Worm (Caenorhabditis elegans) whole organism, L4/young adult: ENCODE data around the gene lron-2.

Experiments
- W03F9.2 ChIP-seq: fragments of 150-350 bp; optimal IDR thresholded peaks from 2 replicates; lab custom pipeline; 2014; ENCODE audit warnings: missing biosample characterization, missing genetic modification characterization
- dao-5 ChIP-seq: sonication (generic microtip); optimal IDR thresholded peaks from 2 replicates; lab custom pipeline; 2016; ENCODE audit warnings: missing genotype, missing genetic modification characterization, moderate library complexity, missing compliant biosample characterization
- him-1 ChIP-seq: sonication (generic microtip); optimal IDR thresholded peaks from 2 replicates; lab custom pipeline; 2016; ENCODE audit warnings: missing genotype, missing genetic modification reagents, missing genetic modification characterization, missing compliant biosample characterization

Gene lron-2

ce11 chrV:9270442-9270841 lies 16.9 kb downstream of the lron-2 start:
- no peak for TF ChIP-seq him-1 (tag; lab: Kevin White, UChicago)
- TF ChIP-seq W03F9.2: no peak
- TF ChIP-seq dao-5 (tag; lab: Kevin White, UChicago): no peak

- no peak for TF ChIP-seq W03F9.2
- no peak for TF ChIP-seq dao-5 (tag; lab: Kevin White, UChicago)
- TF ChIP-seq him-1 (tag; lab: Kevin White, UChicago): no peak
These were observed 19.2 kb downstream of the lron-2 start for ce11 chrV:9268202-9268601.

DNA sequence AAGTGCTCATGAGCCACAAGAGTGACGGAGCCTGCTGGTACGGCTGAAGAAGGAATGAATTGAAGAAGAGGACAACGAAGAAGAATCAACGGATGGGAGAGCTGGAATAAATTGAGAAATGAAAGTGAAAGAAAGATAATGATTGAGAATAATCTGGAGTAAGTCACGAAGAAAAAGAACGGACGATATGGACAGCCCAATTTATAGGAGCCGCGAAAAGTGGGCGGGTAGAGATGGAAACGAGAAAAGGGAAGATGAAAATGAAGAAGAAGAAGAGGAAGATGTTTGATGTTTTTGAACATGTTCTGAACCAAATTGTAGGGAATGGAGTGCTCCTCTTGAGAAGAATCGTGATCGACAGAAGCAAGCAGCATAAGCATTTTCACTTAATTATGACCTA lies 21.0 kb downstream of the lron-2 start, which contains the start of gene slc-17.7:
Gene slc-17.7, minus strand, starts transcription at position 101 of the 400 bp plus-strand sequence.
- TF ChIP-seq dao-5 (tag; lab: Kevin White, UChicago): no peak
- no peak for TF ChIP-seq him-1 (tag; lab: Kevin White, UChicago)
- TF ChIP-seq W03F9.2: no peak

- TF ChIP-seq him-1 (tag; lab: Kevin White, UChicago) (no peak), W03F9.2 (no peak), dao-5 (tag; lab: Kevin White, UChicago) (no peak)
These were observed 24.7 kb downstream of the lron-2 start for ce11 chrV:9262708-9263107.

DNA sequence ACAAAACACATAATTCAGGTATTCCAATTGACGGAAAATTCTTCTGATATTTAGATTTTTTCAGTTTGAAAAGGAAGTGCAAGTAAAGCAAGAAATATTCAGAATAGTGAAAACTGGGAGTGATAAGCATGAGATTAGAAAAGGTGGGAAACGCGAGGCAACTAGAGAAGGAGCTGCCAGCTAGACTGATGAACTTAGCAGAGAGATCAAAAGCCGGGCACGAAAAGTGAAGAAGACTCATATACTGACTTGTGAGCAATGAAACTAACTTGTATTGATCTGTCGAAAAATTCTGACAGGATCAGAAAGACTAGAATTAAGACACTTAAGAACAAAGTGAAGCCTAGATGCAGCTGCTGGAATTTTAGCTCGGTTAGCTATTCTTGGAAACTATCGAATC lies 25.9 kb downstream of the lron-2 start, which contains the start of gene nhr-36:
Gene nhr-36, minus strand, starts transcription at position 101 of the 400 bp plus-strand sequence.
- TF ChIP-seq W03F9.2 (no peak), dao-5 (tag; lab: Kevin White, UChicago) (no peak), him-1 (tag; lab: Kevin White, UChicago) (no peak)

- no peak for TF ChIP-seq dao-5 (tag; lab: Kevin White, UChicago)
- no peak for TF ChIP-seq W03F9.2
- TF ChIP-seq him-1 (tag; lab: Kevin White, UChicago): no peak
These were observed 26.9 kb downstream of the lron-2 start for ce11 chrV:9260411-9260810.

DNA sequence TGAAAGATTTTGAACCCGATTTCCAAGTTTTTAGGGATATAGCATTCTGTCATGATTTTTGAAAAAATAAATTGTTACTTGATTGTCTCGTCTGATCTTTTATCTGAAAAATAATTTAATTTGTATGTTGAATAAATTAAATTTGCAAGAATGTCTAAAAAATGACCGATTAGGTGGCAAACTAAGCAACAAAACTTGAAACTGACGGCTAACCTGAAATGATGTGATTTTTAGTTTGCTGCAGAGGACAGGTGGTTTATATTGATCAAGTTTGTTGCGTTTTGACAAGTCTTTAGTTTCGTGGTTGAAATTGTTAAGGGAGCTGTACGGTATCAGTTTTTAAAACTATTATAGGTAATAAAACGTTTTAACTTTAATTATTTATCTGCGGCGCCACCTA lies 29.9 kb downstream of the lron-2 start, which contains the start of gene F07C3.16:
Gene F07C3.16, minus strand, starts transcription at position 101 of the 400 bp plus-strand sequence.
- no peak for TF ChIP-seq him-1 (tag; lab: Kevin White, UChicago)

- TF ChIP-seq dao-5 (tag; lab: Kevin White, UChicago) (no peak), W03F9.2 (no peak), him-1 (tag; lab: Kevin White, UChicago) (no peak)
These were observed 31.9 kb downstream of the lron-2 start for ce11 chrV:9255480-9255879.

ce11 chrV:9254012-9254696 lies 33.2 kb downstream of the lron-2 start, which contains the start of gene F07C3.9:
Gene F07C3.9 (minus strand): TSS chrV:9254646.
- TF ChIP-seq him-1 (tag; lab: Kevin White, UChicago): no peak

ce11 chrV:9249932-9250331 lies 37.4 kb downstream of the lron-2 start, which contains the start of gene ptd-2:
Gene ptd-2 (plus strand): TSS chrV:9250232.
- no peak for TF ChIP-seq W03F9.2
- no peak for TF ChIP-seq dao-5 (tag; lab: Kevin White, UChicago)
- TF ChIP-seq him-1 (tag; lab: Kevin White, UChicago): no peak

ce11 chrV:9249206-9249605 lies 38.2 kb downstream of the lron-2 start, which contains the start of gene str-94:
Gene str-94 (minus strand): TSS chrV:9249306.
- no peak for TF ChIP-seq dao-5 (tag; lab: Kevin White, UChicago)
- no peak for TF ChIP-seq him-1 (tag; lab: Kevin White, UChicago)
- TF ChIP-seq W03F9.2: no peak

DNA sequence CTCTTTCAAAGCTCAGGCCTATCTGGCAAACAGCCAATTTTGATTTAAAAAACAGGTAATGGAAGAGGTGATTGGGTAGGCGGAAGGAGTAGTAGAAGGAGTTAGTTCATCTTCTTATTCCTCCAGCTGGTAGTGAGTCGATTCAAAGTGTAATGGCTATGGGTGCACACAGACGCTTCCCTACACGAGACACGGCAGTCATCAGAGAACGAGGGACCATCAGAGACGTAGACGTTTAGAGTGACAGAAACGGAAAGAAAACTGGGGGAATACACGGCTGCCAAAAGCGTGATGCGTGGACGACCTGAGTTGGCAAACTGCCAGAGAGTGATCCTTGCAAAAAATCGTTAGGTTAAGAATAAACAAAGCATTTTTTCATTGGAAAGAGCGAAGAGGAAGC lies 39.9 kb downstream of the lron-2 start:
- TF ChIP-seq dao-5 (tag; lab: Kevin White, UChicago) (no peak), him-1 (tag; lab: Kevin White, UChicago) (no peak), W03F9.2 (no peak)

ce11 chrV:9246260-9246659 lies 41.1 kb downstream of the lron-2 start, which contains the start of gene aat-2:
Gene aat-2 (minus strand): TSS chrV:9246360.
- TF ChIP-seq W03F9.2 (no peak), him-1 (tag; lab: Kevin White, UChicago) (no peak), dao-5 (tag; lab: Kevin White, UChicago) (no peak)

- no peak for TF ChIP-seq dao-5 (tag; lab: Kevin White, UChicago)
- TF ChIP-seq W03F9.2: peak; percentile 13
These were observed 44.0 kb downstream of the lron-2 start, which contains the start of gene glo-4 for ce11 chrV:9243171-9243996. Gene glo-4 (minus strand): TSS chrV:9243221.
